Worm (Caenorhabditis elegans) whole organism, late embryonic: ENCODE measurements around the gene sru-2.
A peak's percentile ranks its signal among the peaks of the same experiment; 100 is the strongest.

ENCODE experiments used
- C38D4.7 ChIP-seq: fragments of 200-800 bp; sonication (Bioruptor generic); optimal IDR thresholded peaks from 2 replicates; lab custom pipeline; 2018; ENCODE audit warnings: mild to moderate bottlenecking, missing genetic modification characterization, moderate library complexity, missing compliant biosample characterization
- F13H6.1 ChIP-seq: sonication (generic microtip); optimal IDR thresholded peaks from 2 replicates; lab custom pipeline; 2016; ENCODE audit warnings: missing genetic modification characterization, missing compliant biosample characterization
- K02D7.2 ChIP-seq: sonication (generic microtip); optimal IDR thresholded peaks from 2 replicates; lab custom pipeline; 2017; ENCODE audit warnings: mild to moderate bottlenecking, missing genetic modification characterization, missing compliant biosample characterization
- K09A11.1 ChIP-seq: sonication (generic microtip); optimal IDR thresholded peaks from 2 replicates; lab custom pipeline; 2017; ENCODE audit warnings: antibody characterized with exemption, mild to moderate bottlenecking, missing genetic modification characterization, missing compliant biosample characterization; ENCODE audit not compliant: insufficient read depth
- T23F11.4 ChIP-seq: fragments of 200-800 bp; sonication (Bioruptor generic); optimal IDR thresholded peaks from 2 replicates; lab custom pipeline; 2018; ENCODE audit warnings: mild to moderate bottlenecking, missing genetic modification characterization, missing compliant biosample characterization
- ceh-14 ChIP-seq: sonication (generic microtip); optimal IDR thresholded peaks from 2 replicates; lab custom pipeline; 2016; ENCODE audit warnings: missing genotype, missing genetic modification characterization, missing compliant biosample characterization
- ceh-2 ChIP-seq: sonication (generic microtip); optimal IDR thresholded peaks from 2 replicates; lab custom pipeline; 2016; ENCODE audit warnings: missing genotype, missing genetic modification characterization, missing compliant biosample characterization
- ceh-22 ChIP-seq: sonication (generic microtip); optimal IDR thresholded peaks from 2 replicates; lab custom pipeline; 2017; ENCODE audit warnings: missing biosample characterization, missing genetic modification characterization
- ceh-30 ChIP-seq: fragments of 150-350 bp; optimal IDR thresholded peaks from 2 replicates; lab custom pipeline; 2014; ENCODE audit warnings: missing biosample characterization, missing genetic modification characterization
- ceh-45 ChIP-seq: fragments of 200-800 bp; sonication (Bioruptor generic); IDR thresholded peaks from 2 replicates; pipeline ENCODE4 v1.3.6; 2022; ENCODE audit warnings: missing genetic modification reagents, missing genetic modification characterization, missing compliant biosample characterization
- ceh-48 ChIP-seq: sonication (generic microtip); optimal IDR thresholded peaks from 2 replicates; lab custom pipeline; 2016; ENCODE audit warnings: missing genetic modification characterization, inconsistent platforms, missing compliant biosample characterization
- che-1 ChIP-seq: sonication (generic microtip); optimal IDR thresholded peaks from 2 replicates; lab custom pipeline; 2016; ENCODE audit warnings: mild to moderate bottlenecking, missing genetic modification characterization, missing compliant biosample characterization
- dmd-4 ChIP-seq: sonication (generic microtip); optimal IDR thresholded peaks from 2 replicates; lab custom pipeline; 2016; ENCODE audit warnings: borderline replicate concordance, missing genetic modification characterization, missing compliant biosample characterization
- elt-2 ChIP-seq: sonication (generic microtip); optimal IDR thresholded peaks from 2 replicates; lab custom pipeline; 2016; ENCODE audit warnings: missing genetic modification reagents, missing genetic modification characterization, missing compliant biosample characterization
- elt-4 ChIP-seq: sonication (generic microtip); optimal IDR thresholded peaks from 2 replicates; lab custom pipeline; 2016; ENCODE audit warnings: missing genetic modification characterization, missing compliant biosample characterization
- fax-1 ChIP-seq: sonication (generic microtip); optimal IDR thresholded peaks from 2 replicates; lab custom pipeline; 2016; ENCODE audit warnings: missing genotype, missing genetic modification characterization, missing compliant biosample characterization
- fkh-10 ChIP-seq: fragments of 150-350 bp; optimal IDR thresholded peaks from 2 replicates; lab custom pipeline; 2014; ENCODE audit warnings: missing biosample characterization, missing genetic modification reagents, missing genetic modification characterization
- fkh-6 ChIP-seq: sonication (generic microtip); optimal IDR thresholded peaks from 2 replicates; lab custom pipeline; 2016; ENCODE audit warnings: missing genetic modification characterization, missing compliant biosample characterization
- hlh-15 ChIP-seq: sonication (generic microtip); optimal IDR thresholded peaks from 2 replicates; lab custom pipeline; 2016; ENCODE audit warnings: missing genetic modification characterization, missing compliant biosample characterization
- hlh-30 ChIP-seq: sonication (generic microtip); optimal IDR thresholded peaks from 2 replicates; lab custom pipeline; 2017; ENCODE audit warnings: antibody characterized with exemption, missing genetic modification characterization, missing compliant biosample characterization; ENCODE audit not compliant: insufficient read depth
- hlh-6 ChIP-seq: sonication (generic microtip); optimal IDR thresholded peaks from 2 replicates; lab custom pipeline; 2016; ENCODE audit warnings: missing genotype, missing genetic modification characterization, missing compliant biosample characterization
- hlh-8 ChIP-seq: sonication (generic microtip); optimal IDR thresholded peaks from 2 replicates; lab custom pipeline; 2016; ENCODE audit warnings: missing genotype, missing genetic modification characterization, missing compliant biosample characterization
- lin-11 ChIP-seq: fragments of 200-800 bp; sonication (Bioruptor generic); optimal IDR thresholded peaks from 2 replicates; lab custom pipeline; 2018; ENCODE audit warnings: mild to moderate bottlenecking, missing genetic modification characterization, missing compliant biosample characterization
- madf-2 ChIP-seq: sonication (generic microtip); optimal IDR thresholded peaks from 2 replicates; lab custom pipeline; 2017; ENCODE audit warnings: missing genetic modification characterization, missing compliant biosample characterization
- nhr-11 ChIP-seq: fragments of 150-350 bp; optimal IDR thresholded peaks from 2 replicates; lab custom pipeline; 2014; ENCODE audit warnings: missing biosample characterization, missing genetic modification characterization
- nhr-232 ChIP-seq: sonication (generic microtip); optimal IDR thresholded peaks from 2 replicates; lab custom pipeline; 2016; ENCODE audit warnings: missing genetic modification characterization, missing compliant biosample characterization
- pat-9 ChIP-seq: fragments of 200-800 bp; sonication (Bioruptor generic); optimal IDR thresholded peaks from 2 replicates; lab custom pipeline; 2018; ENCODE audit warnings: mild to moderate bottlenecking, missing genetic modification characterization, moderate library complexity, missing compliant biosample characterization
- pha-2 ChIP-seq: sonication (generic microtip); optimal IDR thresholded peaks from 2 replicates; lab custom pipeline; 2017; ENCODE audit warnings: mild to moderate bottlenecking, missing genetic modification characterization, missing compliant biosample characterization
- pha-4 ChIP-seq: fragments of 150-350 bp; optimal IDR thresholded peaks from 2 replicates; lab custom pipeline; 2018; ENCODE audit warnings: missing biosample characterization, missing genetic modification reagents, missing genetic modification characterization
- pros-1 ChIP-seq: fragments of 150-350 bp; optimal IDR thresholded peaks from 2 replicates; lab custom pipeline; 2014; ENCODE audit warnings: missing biosample characterization, missing genetic modification reagents, missing genetic modification characterization
- ref-2 ChIP-seq: sonication (generic microtip); optimal IDR thresholded peaks from 2 replicates; lab custom pipeline; 2016; ENCODE audit warnings: missing genetic modification characterization, missing compliant biosample characterization
- rnt-1 ChIP-seq: sonication (generic microtip); optimal IDR thresholded peaks from 2 replicates; lab custom pipeline; 2016; ENCODE audit warnings: missing genetic modification characterization, missing compliant biosample characterization
- sox-2 ChIP-seq: fragments of 200-800 bp; sonication (Bioruptor generic); IDR thresholded peaks from 2 replicates; pipeline ENCODE4 v1.3.6; 2022; ENCODE audit warnings: missing genetic modification reagents, missing genetic modification characterization, missing compliant biosample characterization
- sox-4 ChIP-seq: sonication (generic microtip); optimal IDR thresholded peaks from 2 replicates; lab custom pipeline; 2017; ENCODE audit warnings: mild to moderate bottlenecking, missing genetic modification characterization, inconsistent platforms, missing compliant biosample characterization
- tbx-7 ChIP-seq: sonication (generic microtip); optimal IDR thresholded peaks from 2 replicates; lab custom pipeline; 2016; ENCODE audit warnings: missing genotype, missing genetic modification characterization, missing compliant biosample characterization
- unc-86 ChIP-seq: sonication (generic microtip); optimal IDR thresholded peaks from 2 replicates; lab custom pipeline; 2016; ENCODE audit warnings: missing genetic modification characterization, missing compliant biosample characterization

sru-2 gene

DNA sequence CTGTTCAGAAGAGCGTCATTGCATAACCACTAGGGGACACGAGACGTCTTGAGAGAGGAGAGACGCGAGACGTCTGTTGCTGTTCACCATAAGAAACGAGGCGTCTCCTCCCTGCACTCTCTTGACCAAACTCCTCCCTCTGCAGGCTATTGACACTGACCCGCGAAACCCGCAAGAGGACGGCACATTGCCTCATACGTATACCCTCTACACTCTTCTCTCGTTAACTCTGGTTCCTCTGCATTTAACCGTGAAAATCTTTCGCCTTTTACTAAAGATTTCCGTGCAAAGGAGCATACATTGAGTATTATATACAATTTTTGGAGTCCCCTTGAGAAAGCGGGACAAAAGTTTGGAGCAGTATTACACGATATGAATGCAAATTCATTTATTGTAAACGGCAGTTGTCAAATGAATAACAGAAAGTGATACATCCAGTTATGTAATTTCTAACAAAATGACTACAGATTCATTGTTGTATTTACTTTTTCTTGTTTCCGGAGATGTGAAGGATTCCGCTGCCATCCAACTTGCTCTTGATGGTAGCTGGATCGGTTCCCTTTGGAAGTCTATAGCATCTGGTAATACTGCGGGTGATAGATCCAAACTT lies 41.5 kb upstream of the sru-2 start (continued):
- peak; percentile 7 for TF ChIP-seq ceh-48 (tag; lab: Kevin White, UChicago)
- peak; percentile 26 for TF ChIP-seq hlh-8
- TF ChIP-seq C38D4.7 (GFP tag; lab: Kevin White, UChicago): no peak
- TF ChIP-seq elt-4 (tag; lab: Kevin White, UChicago): no peak
- TF ChIP-seq che-1 (tag; lab: Kevin White, UChicago): peak; percentile 33
- peak; percentile 76 for TF ChIP-seq ref-2 (tag; lab: Kevin White, UChicago)
- peak; percentile 6 for TF ChIP-seq tbx-7 (tag; lab: Kevin White, UChicago)
- TF ChIP-seq F13H6.1: peak; percentile 42
- peak; percentile 77 for TF ChIP-seq elt-2
- TF ChIP-seq fkh-6: peak; percentile 23
- TF ChIP-seq pat-9 (tag; lab: Kevin White, UChicago): no peak
- TF ChIP-seq, all 69 proteins: peak for 35

DNA sequence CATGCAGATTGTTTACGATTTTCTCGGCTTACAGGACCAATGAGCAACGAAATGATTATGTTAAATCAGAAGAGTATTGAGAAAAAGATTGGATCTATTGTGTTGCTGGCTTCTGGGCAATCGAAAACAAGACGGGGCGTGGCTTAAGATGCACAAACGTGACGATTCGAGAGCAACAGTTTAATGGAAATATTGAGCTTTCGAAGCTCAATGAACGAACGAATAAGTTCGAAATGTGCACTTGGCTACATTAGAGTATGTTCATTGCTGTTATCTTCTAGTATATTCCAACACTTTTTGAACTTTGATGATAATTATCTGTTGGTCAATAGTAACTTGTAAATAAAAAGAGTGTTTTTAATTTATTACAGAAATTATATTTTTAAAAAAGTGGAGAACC lies 40.7 kb upstream of the sru-2 start, which contains the start of gene hsp-12.3:
Gene hsp-12.3 (minus strand): TSS at position 101 of the 400 bp plus-strand sequence.
- TF ChIP-seq hlh-30 (tag; lab: Kevin White, UChicago): no peak
- TF ChIP-seq unc-86 (tag; lab: Kevin White, UChicago): no peak
- TF ChIP-seq dmd-4 (tag; lab: Kevin White, UChicago): no peak
- TF ChIP-seq ceh-22 (tag; lab: Kevin White, UChicago): no peak
- TF ChIP-seq lin-11 (tag; lab: Kevin White, UChicago): no peak
- no peak for TF ChIP-seq elt-2
- no peak for TF ChIP-seq pha-2 (tag; lab: Kevin White, UChicago)
- no peak for TF ChIP-seq fkh-10 (GFP tag; lab: Kevin White, UChicago)
- no peak for TF ChIP-seq ref-2 (tag; lab: Kevin White, UChicago)
- no peak for TF ChIP-seq rnt-1 (tag; lab: Kevin White, UChicago)
- TF ChIP-seq madf-2 (tag; lab: Kevin White, UChicago): no peak
- TF ChIP-seq tbx-7 (tag; lab: Kevin White, UChicago): no peak
- no peak for TF ChIP-seq C38D4.7 (GFP tag; lab: Kevin White, UChicago)
- TF ChIP-seq ceh-14 (tag; lab: Kevin White, UChicago): no peak
- TF ChIP-seq pat-9 (tag; lab: Kevin White, UChicago): no peak
- no peak for TF ChIP-seq nhr-232
- TF ChIP-seq ceh-45 (GFP tag; lab: Robert Waterston, UW): no peak
- no peak for TF ChIP-seq K09A11.1 (tag; lab: Kevin White, UChicago)
- no peak for TF ChIP-seq K02D7.2 (tag; lab: Kevin White, UChicago)
- TF ChIP-seq, all 69 proteins: peak for 0

ce11 chrIV:9447209-9447608 lies 38.9 kb upstream of the sru-2 start, which contains the start of gene hsp-12.6:
TSS of gene hsp-12.6 (minus strand) at chrIV:9447228.
- TF ChIP-seq fax-1 (tag; lab: Kevin White, UChicago): no peak
- no peak for TF ChIP-seq madf-2 (tag; lab: Kevin White, UChicago)
- no peak for TF ChIP-seq pros-1 (tag; lab: Kevin White, UChicago)
- no peak for TF ChIP-seq nhr-11 (tag; lab: Kevin White, UChicago)
- TF ChIP-seq sox-2 (GFP tag; lab: Robert Waterston, UW): no peak
- TF ChIP-seq hlh-15 (tag; lab: Kevin White, UChicago): no peak
- no peak for TF ChIP-seq pha-4 (tag; lab: Kevin White, UChicago)
- no peak for TF ChIP-seq sox-4 (tag; lab: Kevin White, UChicago)
- no peak for TF ChIP-seq ceh-2
- no peak for TF ChIP-seq hlh-6 (tag; lab: Kevin White, UChicago)
- TF ChIP-seq T23F11.4 (GFP tag; lab: Kevin White, UChicago): no peak

ce11 chrIV:9450375-9450774 lies 35.7 kb upstream of the sru-2 start, which contains the start of gene cpin-1:
TSS of gene cpin-1 (plus strand) at chrIV:9450675.
- TF ChIP-seq ceh-30 (tag; lab: Kevin White, UChicago): no peak
- TF ChIP-seq, all 69 proteins: peak for 0
